Worm (Caenorhabditis elegans): ENCODE data around the gene egl-20.

Gene egl-20

ce11 chrIV:9815432-9815831 lies at the start of gene egl-20:
egl-20 (minus strand) TSS chrIV:9815532.
- TF ChIP-seq nhr-2 (tag; optimal IDR thresholded peaks at IDR 0.05) (no peak), nhr-28 (tag; optimal IDR thresholded peaks at IDR 0.05) (no peak), ztf-11 (tag; optimal IDR thresholded peaks at IDR 0.05) (no peak), zip-8 (tag; optimal IDR thresholded peaks at IDR 0.05) (no peak), mab-5 (tag; optimal IDR thresholded peaks at IDR 0.05) (no peak), elt-3 (tag; optimal IDR thresholded peaks at IDR 0.05) (no peak), unc-120 (tag; optimal IDR thresholded peaks at IDR 0.05; ENCODE audit: poor library complexity, severe bottlenecking) (no peak), M03D4.4 (tag; optimal IDR thresholded peaks at IDR 0.05) (no peak), tbx-8 (GFP tag; optimal IDR thresholded peaks at IDR 0.05) (no peak), lin-32 (GFP tag; optimal IDR thresholded peaks at IDR 0.05) (no peak), sptf-1 (tag; optimal IDR thresholded peaks at IDR 0.05) (no peak), nhr-12 (tag; optimal IDR thresholded peaks at IDR 0.05) (no peak), lin-13 (tag; optimal IDR thresholded peaks at IDR 0.05) (no peak), drap-1 (GFP tag; optimal IDR thresholded peaks at IDR 0.05) (no peak)

ce11 chrIV:9864778-9865177 lies 49.4 kb upstream of the egl-20 start, which contains the start of the genes K07F5.15 and K07F5.22:
K07F5.15 (plus strand) TSS chrIV:9865078.
K07F5.22 (plus strand) TSS chrIV:9865078.
- TF ChIP-seq lin-13 (tag; optimal IDR thresholded peaks at IDR 0.05) = no peak
- no peak for TF ChIP-seq ces-1 (GFP tag; optimal IDR thresholded peaks at IDR 0.05)
- no peak for TF ChIP-seq ham-2 (GFP tag; optimal IDR thresholded peaks at IDR 0.05)
- TF ChIP-seq lsy-2 (tag; optimal IDR thresholded peaks at IDR 0.05) = no peak
- TF ChIP-seq flh-1 (GFP tag; optimal IDR thresholded peaks at IDR 0.05) = no peak
- no peak for TF ChIP-seq pha-4 (tag; optimal IDR thresholded peaks at IDR 0.05)
- TF ChIP-seq nhr-237 (tag; optimal IDR thresholded peaks at IDR 0.05) = no peak
- no peak for TF ChIP-seq ceh-39 (tag; optimal IDR thresholded peaks at IDR 0.05)
- TF ChIP-seq hlh-1 (tag; optimal IDR thresholded peaks at IDR 0.05) = no peak
- no peak for TF ChIP-seq unc-120 (tag; optimal IDR thresholded peaks at IDR 0.05; ENCODE audit: poor library complexity, severe bottlenecking)
- TF ChIP-seq tbx-8 (GFP tag; optimal IDR thresholded peaks at IDR 0.05) = no peak
- TF ChIP-seq ceh-83 (GFP tag; optimal IDR thresholded peaks at IDR 0.05) = no peak
- no peak for TF ChIP-seq drap-1 (GFP tag; optimal IDR thresholded peaks at IDR 0.05)
- TF ChIP-seq zip-8 (tag; optimal IDR thresholded peaks at IDR 0.05) = no peak
- TF ChIP-seq lin-32 (GFP tag; optimal IDR thresholded peaks at IDR 0.05) = no peak
- TF ChIP-seq unc-62 (GFP tag; optimal IDR thresholded peaks at IDR 0.05) = no peak

ce11 chrIV:9863817-9864216 lies 48.5 kb upstream of the egl-20 start, which contains the start of gene K07F5.16:
K07F5.16 (plus strand) TSS chrIV:9864117.
- no peak for TF ChIP-seq M03D4.4 (tag; optimal IDR thresholded peaks at IDR 0.05)
- no peak for TF ChIP-seq ham-2 (GFP tag; optimal IDR thresholded peaks at IDR 0.05)
- TF ChIP-seq ceh-83 (GFP tag; optimal IDR thresholded peaks at IDR 0.05) = no peak
- TF ChIP-seq elt-1 (tag; optimal IDR thresholded peaks at IDR 0.05; ENCODE audit: borderline replicate concordance, insufficient read depth) = no peak

- TF ChIP-seq ceh-39 (tag; optimal IDR thresholded peaks at IDR 0.05) (no peak), elt-1 (tag; optimal IDR thresholded peaks at IDR 0.05; ENCODE audit: borderline replicate concordance, insufficient read depth) (no peak), elt-3 (tag; optimal IDR thresholded peaks at IDR 0.05) (no peak), pha-4 (tag; optimal IDR thresholded peaks at IDR 0.05) (no peak), ceh-43 (GFP tag; optimal IDR thresholded peaks at IDR 0.05) (no peak), nhr-2 (tag; optimal IDR thresholded peaks at IDR 0.05) (no peak), ceh-83 (GFP tag; optimal IDR thresholded peaks at IDR 0.05) (no peak), lsy-2 (tag; optimal IDR thresholded peaks at IDR 0.05) (no peak), ham-2 (GFP tag; optimal IDR thresholded peaks at IDR 0.05) (no peak), cnd-1 (tag; optimal IDR thresholded peaks at IDR 0.05) (no peak), sptf-1 (tag; optimal IDR thresholded peaks at IDR 0.05) (no peak), nhr-76 (tag; optimal IDR thresholded peaks at IDR 0.05) (no peak), nhr-28 (tag; optimal IDR thresholded peaks at IDR 0.05) (no peak)
Measured at ce11 chrIV:9861921-9862320, 46.6 kb upstream of the egl-20 start, which contains the start of gene K07F5.14. K07F5.14 (plus strand) TSS chrIV:9862221.

- no peak for TF ChIP-seq nhr-237 (tag; optimal IDR thresholded peaks at IDR 0.05)
- no peak for TF ChIP-seq lsy-2 (tag; optimal IDR thresholded peaks at IDR 0.05)
- TF ChIP-seq unc-120 (tag; optimal IDR thresholded peaks at IDR 0.05; ENCODE audit: poor library complexity, severe bottlenecking) = no peak
- no peak for TF ChIP-seq ces-1 (GFP tag; optimal IDR thresholded peaks at IDR 0.05)
Measured at ce11 chrIV:9858970-9859369, 43.6 kb upstream of the egl-20 start.

ce11 chrIV:9857952-9858488 lies 42.7 kb upstream of the egl-20 start, which contains the start of gene npp-1:
npp-1 (plus strand) TSS chrIV:9858488.
- TF ChIP-seq bed-3 (GFP tag; optimal IDR thresholded peaks at IDR 0.05) (no peak), ceh-39 (tag; optimal IDR thresholded peaks at IDR 0.05) (peak; percentile 67), unc-62 (GFP tag; optimal IDR thresholded peaks at IDR 0.05) (no peak), mep-1 (tag; optimal IDR thresholded peaks at IDR 0.05) (peak; percentile 64), nhr-28 (tag; optimal IDR thresholded peaks at IDR 0.05) (no peak), lin-32 (GFP tag; optimal IDR thresholded peaks at IDR 0.05) (no peak), mab-5 (tag; optimal IDR thresholded peaks at IDR 0.05) (no peak), unc-120 (tag; optimal IDR thresholded peaks at IDR 0.05; ENCODE audit: poor library complexity, severe bottlenecking) (no peak), lsy-2 (tag; optimal IDR thresholded peaks at IDR 0.05) (peak; percentile 21), tbx-8 (GFP tag; optimal IDR thresholded peaks at IDR 0.05) (no peak), flh-1 (GFP tag; optimal IDR thresholded peaks at IDR 0.05) (no peak)

All from whole organism, mixed stage, embryonic.